Worm (Caenorhabditis elegans): ENCODE results near the gene W07B8.4.

Gene W07B8.4

DNA sequence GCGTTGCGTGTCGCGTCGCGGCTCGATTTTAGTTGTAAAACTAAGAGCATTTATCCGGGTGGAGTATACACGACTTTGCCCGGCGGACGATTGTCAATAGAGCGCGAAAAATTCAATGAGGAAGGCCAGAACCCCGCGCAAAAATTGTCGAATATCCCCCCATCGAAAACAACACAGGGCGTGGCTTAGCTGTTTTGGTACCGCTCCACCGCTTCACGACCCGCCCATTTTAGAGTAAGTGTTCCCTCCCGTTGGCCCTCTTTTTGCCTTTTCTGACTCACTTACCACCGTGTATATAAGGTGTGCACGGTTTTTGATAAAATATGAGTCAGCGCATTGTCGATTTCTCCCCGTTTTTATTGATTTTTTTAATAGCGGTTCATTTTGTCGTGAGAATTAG, 21.7 kb upstream of the W07B8.4 start:
- peak; percentile 11 for TF ChIP-seq nhr-6 (tag; optimal IDR thresholded peaks at IDR 0.05)
- TF ChIP-seq zfp-2 (tag; optimal IDR thresholded peaks at IDR 0.05): no peak
- no peak for TF ChIP-seq lim-7 (GFP tag; IDR thresholded peaks at IDR 0.05)
- peak; percentile 29 for TF ChIP-seq sdz-12 (GFP tag; optimal IDR thresholded peaks at IDR 0.05)
- no peak for TF ChIP-seq hif-1 (tag; optimal IDR thresholded peaks at IDR 0.05)
- no peak for TF ChIP-seq zip-11 (GFP tag; IDR thresholded peaks at IDR 0.05)
- peak in 1 of 2 experiments; percentile 39 for TF ChIP-seq unc-62 (GFP tag; optimal IDR thresholded peaks at IDR 0.05 in 1 of 2)
- TF ChIP-seq unc-62 (tag; optimal IDR thresholded peaks at IDR 0.05): no peak
- 0 out of 2 replicates have a peak, but pooled peaks have one; percentile 33 for TF ChIP-seq php-3 (GFP tag; IDR thresholded peaks at IDR 0.05)
- 0 out of 2 replicates have a peak, but pooled peaks have one; percentile 53 for TF ChIP-seq Y105C5A.15 (GFP tag; IDR thresholded peaks at IDR 0.05)
- 0 out of 2 replicates have a peak, but pooled peaks have one; percentile 19 for TF ChIP-seq vab-7 (GFP tag; IDR thresholded peaks at IDR 0.05)
- peak; percentile 92 for TF ChIP-seq aha-1 (tag)
- no peak for TF ChIP-seq nhr-48 (tag; optimal IDR thresholded peaks at IDR 0.05)

DNA sequence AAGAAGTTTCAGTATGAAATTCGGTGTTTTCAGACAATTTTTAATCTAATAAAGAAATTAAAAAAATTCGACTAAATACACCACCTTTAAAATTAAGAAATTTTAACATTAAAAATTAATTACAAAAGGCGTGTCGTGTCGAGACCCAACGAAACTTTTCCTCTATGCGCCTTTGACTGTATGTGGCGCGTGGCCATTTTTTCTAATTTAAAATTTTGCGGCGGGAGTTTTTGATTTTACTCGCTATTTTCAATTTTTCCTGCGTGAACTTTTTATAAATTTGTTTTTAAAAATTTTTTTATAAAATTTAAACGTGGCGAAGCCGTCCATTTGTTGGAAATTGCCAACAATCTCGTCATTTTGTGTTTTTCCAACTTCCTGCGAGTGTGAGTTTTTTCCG, 21.0 kb upstream of the W07B8.4 start:
- peak; percentile 62 for TF ChIP-seq lin-38 (GFP tag; IDR thresholded peaks at IDR 0.05)
- 0 out of 2 replicates have a peak, but pooled peaks have one; percentile 15 for TF ChIP-seq snpc-1.2 (GFP tag; IDR thresholded peaks at IDR 0.05)
- no peak for TF ChIP-seq dmd-6 (GFP tag; IDR thresholded peaks at IDR 0.05)
- TF ChIP-seq F49E8.2 (tag; optimal IDR thresholded peaks at IDR 0.05; ENCODE audit: borderline replicate concordance): peak; percentile 26

DNA sequence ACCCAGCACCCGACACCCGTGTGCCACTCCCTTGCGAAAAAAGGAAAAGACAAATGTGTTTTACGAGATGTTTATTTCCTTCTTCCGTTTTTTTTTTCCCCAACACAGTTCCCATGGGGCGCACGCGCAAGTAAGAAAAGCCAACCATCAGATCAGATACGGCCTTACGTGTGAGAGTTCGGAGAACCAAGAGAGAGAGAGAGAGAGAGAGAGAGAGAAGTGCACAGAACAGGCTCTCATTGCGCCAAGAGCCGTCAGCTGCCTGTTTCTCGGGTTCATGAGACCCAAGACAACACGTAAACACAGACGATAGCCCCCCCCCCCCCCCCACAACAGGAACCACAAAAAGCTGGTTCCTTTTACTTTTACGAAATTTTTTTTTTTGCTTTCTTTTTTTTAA, 20.1 kb upstream of the W07B8.4 start:
- TF ChIP-seq ceh-32 (tag; optimal IDR thresholded peaks at IDR 0.05; ENCODE audit: poor library complexity) (no peak), hlh-30 (tag; optimal IDR thresholded peaks at IDR 0.05; ENCODE audit: insufficient read depth) (peak; percentile 55), ceh-20 (GFP tag; IDR thresholded peaks at IDR 0.05) (peak; percentile 17; the same call in 1 of the 2 replicates)

DNA sequence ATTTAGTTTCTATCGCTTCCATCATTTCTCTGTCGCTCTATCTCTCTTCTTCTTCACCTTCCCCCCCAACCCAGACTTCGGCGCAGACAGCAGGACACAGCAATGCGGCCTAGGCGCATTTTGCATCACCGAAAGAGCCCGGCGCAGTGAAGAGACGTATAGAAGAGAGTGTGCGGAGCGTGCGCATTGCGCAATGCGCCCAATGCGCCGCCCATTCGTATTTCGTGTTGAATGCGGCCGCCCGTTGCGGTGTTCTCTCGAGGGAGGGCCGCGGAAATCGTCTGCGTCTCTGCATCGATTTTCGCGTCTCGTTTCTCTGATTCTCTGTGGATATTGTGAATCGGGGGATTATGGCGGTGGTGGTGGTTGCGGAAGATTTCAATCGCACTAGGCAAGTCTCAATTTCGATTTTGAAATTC, 19.6 kb upstream of the W07B8.4 start:
- TF ChIP-seq gei-8 (GFP tag; optimal IDR thresholded peaks at IDR 0.05): peak; percentile 98
- no peak for TF ChIP-seq lin-15B (tag; optimal IDR thresholded peaks at IDR 0.05)
- TF ChIP-seq daf-16 (GFP tag; optimal IDR thresholded peaks at IDR 0.05): peak; percentile 93 to 98
- peak; percentile 80 for TF ChIP-seq daf-16 (tag; optimal IDR thresholded peaks at IDR 0.05)
- TF ChIP-seq lin-39 (tag; optimal IDR thresholded peaks at IDR 0.05): peak; percentile 3
- TF ChIP-seq T20F7.1 (GFP tag; optimal IDR thresholded peaks at IDR 0.05): peak; percentile 95
- TF ChIP-seq zag-1 (tag; optimal IDR thresholded peaks at IDR 0.05): peak; percentile 70
- no peak for TF ChIP-seq attf-4 (tag; optimal IDR thresholded peaks at IDR 0.05)
- TF ChIP-seq aly-2 (tag; optimal IDR thresholded peaks at IDR 0.05): no peak
- peak; percentile 80 for TF ChIP-seq dpl-1 (GFP tag; optimal IDR thresholded peaks at IDR 0.05)
- no peak for TF ChIP-seq daf-12 (tag; optimal IDR thresholded peaks at IDR 0.05)
- no peak for TF ChIP-seq nhr-111 (GFP tag; optimal IDR thresholded peaks at IDR 0.05)
- TF ChIP-seq hlh-30 (tag; optimal IDR thresholded peaks at IDR 0.05; ENCODE audit: insufficient read depth): peak; percentile 95
- TF ChIP-seq nhr-28 (tag; optimal IDR thresholded peaks at IDR 0.05): peak; percentile 97
- peak; percentile 91 for TF ChIP-seq lin-38 (GFP tag; IDR thresholded peaks at IDR 0.05)
- peak; percentile 99 for TF ChIP-seq ceh-20 (GFP tag; IDR thresholded peaks at IDR 0.05)
- no peak for TF ChIP-seq snpc-4 (tag; optimal IDR thresholded peaks at IDR 0.05)
- peak; percentile 99 for TF ChIP-seq mep-1 (tag; optimal IDR thresholded peaks at IDR 0.05)
- TF ChIP-seq unc-39 (tag; optimal IDR thresholded peaks at IDR 0.05): peak; percentile 69
- TF ChIP-seq pqm-1 (tag; optimal IDR thresholded peaks at IDR 0.05): peak; percentile 71
- TF ChIP-seq zip-11 (GFP tag; IDR thresholded peaks at IDR 0.05): no peak
- peak; percentile 1 for TF ChIP-seq ama-1 (optimal IDR thresholded peaks at IDR 0.05)
- peak; percentile 100 for TF ChIP-seq saeg-2 (GFP tag; IDR thresholded peaks at IDR 0.05)
- peak; percentile 63; the same call in 1 of the 2 replicates for TF ChIP-seq F44E2.7 (GFP tag; IDR thresholded peaks at IDR 0.05)
- no peak for TF ChIP-seq F49E8.2 (tag; optimal IDR thresholded peaks at IDR 0.05; ENCODE audit: borderline replicate concordance)
- TF ChIP-seq ZK546.5 (tag; optimal IDR thresholded peaks at IDR 0.05): peak in 1 of 2 experiments; percentile 75
- TF ChIP-seq R02D3.7 (tag; optimal IDR thresholded peaks at IDR 0.05): no peak
- TF ChIP-seq egl-27 (tag; optimal IDR thresholded peaks at IDR 0.05): no peak
- peak; percentile 42 for TF ChIP-seq nhr-76 (tag; optimal IDR thresholded peaks at IDR 0.05)
- TF ChIP-seq ceh-28 (tag; optimal IDR thresholded peaks at IDR 0.05): peak; percentile 90
- peak; percentile 86 for TF ChIP-seq zfp-2 (tag; optimal IDR thresholded peaks at IDR 0.05)
- peak; percentile 45 to 100 for TF ChIP-seq unc-62 (GFP tag; optimal IDR thresholded peaks at IDR 0.05 in 1 of 2)
- no peak for TF ChIP-seq unc-62 (tag; optimal IDR thresholded peaks at IDR 0.05)
- TF ChIP-seq set-16 (GFP tag; IDR thresholded peaks at IDR 0.05): peak; percentile 100
- TF ChIP-seq ceh-62 (tag; optimal IDR thresholded peaks at IDR 0.05): no peak

Measured in whole organism, L4 larva.